Fruit fly (Drosophila melanogaster) whole organism, embryonic: ENCODE measurements around the gene CG34290.

Source experiments
- Atf3 ChIP-seq: fragments of 200-800 bp; sonication (Bioruptor generic); optimal IDR thresholded peaks from 3 replicates; lab custom pipeline; 2016; ENCODE audit warnings: missing biosample characterization, missing genetic modification characterization
- Atf6 ChIP-seq: fragments of 200-800 bp; sonication (Bioruptor generic); IDR thresholded peaks from 2 replicates; pipeline ENCODE4 v1.3.6; 2022; ENCODE audit warnings: missing biosample characterization, missing genetic modification characterization
- Bgb ChIP-seq: fragments of 200-800 bp; sonication (Bioruptor generic); IDR thresholded peaks from 2 replicates; pipeline ENCODE4 v1.3.6; 2022; ENCODE audit warnings: missing biosample characterization, missing genetic modification characterization; ENCODE audit not compliant: partially characterized antibody
- CG11456 ChIP-seq: fragments of 200-800 bp; sonication (Bioruptor generic); IDR thresholded peaks from 3 replicates; pipeline ENCODE4 v1.3.6; 2022; ENCODE audit warnings: missing biosample characterization, missing genetic modification characterization
- CG14441 ChIP-seq: fragments of 200-800 bp; sonication (Bioruptor generic); IDR thresholded peaks from 2 replicates; pipeline ENCODE4 v1.3.6; 2022; ENCODE audit warnings: missing biosample characterization, missing genetic modification characterization
- CG14667 ChIP-seq: fragments of 200-800 bp; sonication (Bioruptor generic); IDR thresholded peaks from 2 replicates; pipeline ENCODE4 v1.3.6; 2022; ENCODE audit warnings: missing biosample characterization, missing genetic modification characterization
- CG14710 ChIP-seq: fragments of 200-800 bp; sonication (Bioruptor generic); optimal IDR thresholded peaks from 3 replicates; lab custom pipeline; 2019; ENCODE audit warnings: missing biosample characterization, mild to moderate bottlenecking, missing genetic modification characterization, moderate library complexity
- CG17186 ChIP-seq: fragments of 200-800 bp; sonication (Bioruptor generic); optimal IDR thresholded peaks from 3 replicates; lab custom pipeline; 2017; ENCODE audit warnings: missing biosample characterization, missing genetic modification reagents, missing genetic modification characterization
- CG17385 ChIP-seq: fragments of 200-800 bp; sonication (Bioruptor generic); optimal IDR thresholded peaks from 3 replicates; lab custom pipeline; 2018; ENCODE audit warnings: missing biosample characterization, mild to moderate bottlenecking, missing genetic modification characterization
- CG3407 ChIP-seq: fragments of 200-800 bp; sonication (Bioruptor generic); optimal IDR thresholded peaks from 2 replicates; lab custom pipeline; 2018; ENCODE audit warnings: missing biosample characterization, mild to moderate bottlenecking, missing genetic modification characterization
- CG4617 ChIP-seq: fragments of 200-800 bp; sonication (Bioruptor generic); optimal IDR thresholded peaks from 3 replicates; lab custom pipeline; 2016; ENCODE audit warnings: missing biosample characterization, missing genetic modification characterization, borderline replicate concordance
- CG6254 ChIP-seq: fragments of 200-800 bp; sonication (Bioruptor generic); optimal IDR thresholded peaks from 3 replicates; lab custom pipeline; 2017; ENCODE audit warnings: mild to moderate bottlenecking, missing biosample characterization, missing genetic modification reagents, missing genetic modification characterization
- CG6689 ChIP-seq: fragments of 200-800 bp; sonication (Bioruptor generic); IDR thresholded peaks from 2 replicates; pipeline ENCODE4 v1.3.6; 2022; ENCODE audit warnings: missing biosample characterization, missing genetic modification characterization
- CG7556 ChIP-seq: fragments of 200-800 bp; sonication (Bioruptor generic); optimal IDR thresholded peaks from 2 replicates; lab custom pipeline; 2017; ENCODE audit warnings: missing biosample characterization, mild to moderate bottlenecking, missing genetic modification characterization
- CG8944 ChIP-seq: fragments of 200-800 bp; sonication (Bioruptor generic); optimal IDR thresholded peaks from 3 replicates; lab custom pipeline; 2016; ENCODE audit warnings: missing biosample characterization, missing genetic modification characterization
- CHES-1-like ChIP-seq: fragments of 200-800 bp; sonication (Bioruptor generic); optimal IDR thresholded peaks from 2 replicates; lab custom pipeline; 2016; ENCODE audit warnings: missing biosample characterization, missing genetic modification characterization
- D19B ChIP-seq: fragments of 200-800 bp; sonication (Bioruptor generic); optimal IDR thresholded peaks from 2 replicates; lab custom pipeline; 2017; ENCODE audit warnings: missing biosample characterization, mild to moderate bottlenecking, missing genetic modification characterization
- Dfd ChIP-seq, 2 experiments: fragments of >200 bp; optimal IDR thresholded peaks; 2 replicates each; lab custom pipeline; 2017; ENCODE audit warnings: missing biosample characterization in 2 of 2, missing genetic modification characterization in 2 of 2
- Doc3 ChIP-seq: fragments of 200-800 bp; sonication (Bioruptor generic); IDR thresholded peaks from 3 replicates; pipeline ENCODE4 v1.3.6; 2022; ENCODE audit warnings: missing biosample characterization, missing genetic modification characterization; ENCODE audit not compliant: partially characterized antibody
- Hr51 ChIP-seq, 2 experiments: fragments of 200-800 bp; sonication (Bioruptor generic); optimal IDR thresholded peaks; 2 replicates in 1 of 2; 3 replicates in 1 of 2; lab custom pipeline; 2016 to 2018; ENCODE audit warnings: missing biosample characterization in 2 of 2, missing genetic modification characterization in 2 of 2, mild to moderate bottlenecking in 1 of 2, moderate library complexity in 1 of 2
- Lhr ChIP-seq: fragments of 200-800 bp; sonication (Bioruptor generic); optimal IDR thresholded peaks from 3 replicates; lab custom pipeline; 2017; ENCODE audit warnings: mild to moderate bottlenecking, missing biosample characterization, missing genetic modification reagents, missing genetic modification characterization
- NK7.1 ChIP-seq: fragments of 200-800 bp; sonication (Bioruptor generic); optimal IDR thresholded peaks from 3 replicates; lab custom pipeline; 2016; ENCODE audit warnings: missing biosample characterization, missing genetic modification characterization
- Nf-YB ChIP-seq: fragments of 200-800 bp; sonication (Bioruptor generic); optimal IDR thresholded peaks from 3 replicates; lab custom pipeline; 2019; ENCODE audit warnings: missing biosample characterization, mild to moderate bottlenecking, missing genetic modification characterization, moderate library complexity
- Oli ChIP-seq: fragments of 200-800 bp; sonication (Bioruptor generic); optimal IDR thresholded peaks from 2 replicates; lab custom pipeline; 2018; ENCODE audit warnings: missing biosample characterization, mild to moderate bottlenecking, missing genetic modification characterization, moderate library complexity
- Sox100B ChIP-seq: fragments of 200-800 bp; sonication (Bioruptor generic); optimal IDR thresholded peaks from 3 replicates; lab custom pipeline; 2018; ENCODE audit warnings: missing biosample characterization, mild to moderate bottlenecking, missing genetic modification characterization
- Sox102F ChIP-seq: fragments of 200-800 bp; sonication (Bioruptor generic); optimal IDR thresholded peaks from 2 replicates; lab custom pipeline; 2018; ENCODE audit warnings: missing biosample characterization, mild to moderate bottlenecking, missing genetic modification characterization, moderate library complexity
- Sry-δ ChIP-seq: fragments of 200-800 bp; sonication (Bioruptor generic); optimal IDR thresholded peaks from 2 replicates; lab custom pipeline; 2016; ENCODE audit warnings: missing biosample characterization, missing genetic modification characterization
- Stat92E ChIP-seq, 3 experiments: fragments of >200 bp in 2 of 3; fragments of 200-800 bp in 1 of 3; sonication (Bioruptor generic) in 1 of 3; optimal IDR thresholded peaks; 2 replicates each; lab custom pipeline; 2017 to 2019; ENCODE audit warnings: missing biosample characterization in 3 of 3, missing genetic modification characterization in 3 of 3, mild to moderate bottlenecking in 1 of 3, moderate library complexity in 1 of 3
- Usf ChIP-seq: fragments of 200-800 bp; sonication (Bioruptor generic); optimal IDR thresholded peaks from 2 replicates; lab custom pipeline; 2017; ENCODE audit warnings: missing genotype, missing biosample characterization, missing genetic modification characterization
- btn ChIP-seq: fragments of 200-800 bp; sonication (Bioruptor generic); optimal IDR thresholded peaks from 2 replicates; lab custom pipeline; 2016; ENCODE audit warnings: missing biosample characterization, missing genetic modification characterization
- caup ChIP-seq: fragments of 200-800 bp; sonication (Bioruptor generic); optimal IDR thresholded peaks from 3 replicates; lab custom pipeline; 2017; ENCODE audit warnings: missing biosample characterization, mild to moderate bottlenecking, missing genetic modification characterization, moderate library complexity; ENCODE audit not compliant: severe bottlenecking
- ci ChIP-seq: fragments of 200-800 bp; sonication (Bioruptor generic); IDR thresholded peaks from 3 replicates; pipeline ENCODE4 v1.3.6; 2022; ENCODE audit warnings: missing biosample characterization, missing genetic modification characterization
- crol ChIP-seq: fragments of 200-800 bp; sonication (Bioruptor generic); IDR thresholded peaks from 2 replicates; pipeline ENCODE4 v1.3.6; 2022; ENCODE audit warnings: missing biosample characterization, missing genetic modification characterization
- da ChIP-seq: fragments of 200-800 bp; sonication (Bioruptor generic); optimal IDR thresholded peaks from 2 replicates; lab custom pipeline; 2016; ENCODE audit warnings: missing biosample characterization, missing genetic modification characterization
- dan ChIP-seq: fragments of 200-800 bp; sonication (Bioruptor generic); IDR thresholded peaks from 2 replicates; pipeline ENCODE4 v1.3.6; 2022; ENCODE audit warnings: missing biosample characterization, missing genetic modification characterization
- dmrt99B ChIP-seq: fragments of 200-800 bp; sonication (Bioruptor generic); optimal IDR thresholded peaks from 2 replicates; lab custom pipeline; 2018; ENCODE audit warnings: missing biosample characterization, mild to moderate bottlenecking, missing genetic modification characterization, moderate library complexity
- eve ChIP-seq, 2 experiments: fragments of >200 bp; optimal IDR thresholded peaks; 2 replicates each; lab custom pipeline; 2017; ENCODE audit warnings: missing biosample characterization in 2 of 2, missing genetic modification characterization in 2 of 2
- ewg ChIP-seq: fragments of 200-800 bp; sonication (Bioruptor generic); optimal IDR thresholded peaks from 3 replicates; lab custom pipeline; 2017; ENCODE audit warnings: mild to moderate bottlenecking, missing biosample characterization, missing genetic modification reagents, missing genetic modification characterization
- insv ChIP-seq, 2 experiments: fragments of 200-800 bp; sonication (Bioruptor generic); optimal IDR thresholded peaks; 3 replicates each; lab custom pipeline; 2016 to 2018; ENCODE audit warnings: missing biosample characterization in 2 of 2, missing genetic modification characterization in 2 of 2
- klu ChIP-seq: fragments of 200-800 bp; sonication (Bioruptor generic); IDR thresholded peaks from 2 replicates; pipeline ENCODE4 v1.3.6; 2022; ENCODE audit warnings: missing biosample characterization, missing genetic modification characterization
- knrl ChIP-seq: fragments of 200-800 bp; sonication (Bioruptor generic); IDR thresholded peaks from 3 replicates; pipeline ENCODE4 v1.3.6; 2022; ENCODE audit warnings: missing biosample characterization, missing genetic modification characterization; ENCODE audit not compliant: partially characterized antibody
- mam ChIP-seq: fragments of 200-800 bp; sonication (Bioruptor generic); optimal IDR thresholded peaks from 3 replicates; lab custom pipeline; 2016; ENCODE audit warnings: missing biosample characterization, missing genetic modification characterization
- run ChIP-seq: fragments of 200-800 bp; sonication (Bioruptor generic); optimal IDR thresholded peaks from 3 replicates; lab custom pipeline; 2018; ENCODE audit warnings: missing biosample characterization, mild to moderate bottlenecking, missing genetic modification characterization
- sc ChIP-seq, 3 experiments: fragments of >200 bp in 2 of 3; fragments of 200-800 bp in 1 of 3; sonication (Bioruptor generic) in 1 of 3; optimal IDR thresholded peaks; 2 replicates in 2 of 3; 3 replicates in 1 of 3; lab custom pipeline; 2017; ENCODE audit warnings: mild to moderate bottlenecking in 1 of 3, missing biosample characterization in 1 of 3, missing genetic modification characterization in 1 of 3, missing genetic modification reagents in 1 of 3
- sim ChIP-seq: fragments of 200-800 bp; sonication (Bioruptor generic); IDR thresholded peaks from 2 replicates; pipeline ENCODE4 v1.3.6; 2022; ENCODE audit warnings: missing biosample characterization, missing genetic modification characterization
- slbo ChIP-seq: fragments of 200-800 bp; sonication (Bioruptor generic); IDR thresholded peaks from 2 replicates; pipeline ENCODE4 v1.3.6; 2022; ENCODE audit warnings: missing biosample characterization, missing genetic modification characterization
- stc ChIP-seq: fragments of 200-800 bp; sonication (Bioruptor generic); IDR thresholded peaks from 2 replicates; pipeline ENCODE4 v1.3.6; 2022; ENCODE audit warnings: missing biosample characterization, missing genetic modification characterization
- trh ChIP-seq: fragments of 200-800 bp; sonication (Bioruptor generic); optimal IDR thresholded peaks from 2 replicates; lab custom pipeline; 2016; ENCODE audit warnings: missing biosample characterization, missing genetic modification characterization
- ttk ChIP-seq: fragments of 200-800 bp; sonication (Bioruptor generic); IDR thresholded peaks from 2 replicates; pipeline ENCODE4 v2.1.2; 2022; ENCODE audit warnings: missing biosample characterization, missing genetic modification characterization

CG34290 gene

dm6 chr3R:24333182-24333808 is 43.7 kb upstream of the CG34290 start, which contains the start of the genes Rrp5 and Dis3 (continued):
- TF ChIP-seq sc (optimal IDR thresholded peaks at IDR 0.05; lab: Kevin White, UChicago) (no peak), sc (GFP tag; optimal IDR thresholded peaks at IDR 0.05; lab: Kevin White, UChicago) (no peak), CG6254 (GFP tag; lab: Kevin White, UChicago) (peak; percentile 98), CG8944 (GFP tag; lab: Kevin White, UChicago) (peak; percentile 22), ci (GFP tag; lab: Robert Waterston, UW) (peak; percentile 72), CHES-1-like (peak; percentile 60), CG14441 (GFP tag; lab: Robert Waterston, UW) (peak; percentile 30; the same call in 1 of the 2 replicates), CG4617 (GFP tag; lab: Kevin White, UChicago) (peak; percentile 96), CG3407 (GFP tag; lab: Kevin White, UChicago) (no peak), insv (GFP tag; optimal IDR thresholded peaks at IDR 0.05; lab: Kevin White, UChicago) (no peak), CG14667 (GFP tag; lab: Robert Waterston, UW) (no peak), Stat92E (GFP tag; optimal IDR thresholded peaks at IDR 0.05; lab: Kevin White, UChicago) (no peak), trh (GFP tag; lab: Kevin White, UChicago) (no peak), mam (peak; percentile 16), Atf6 (GFP tag; lab: Robert Waterston, UW) (no peak), Usf (no peak), crol (GFP tag; lab: Robert Waterston, UW) (no peak), eve (GFP tag; optimal IDR thresholded peaks at IDR 0.05; lab: Kevin White, UChicago) (no peak), dmrt99B (tag; lab: Kevin White, UChicago) (no peak), NK7.1 (GFP tag; lab: Kevin White, UChicago) (no peak), slbo (peak; percentile 80), CG14710 (tag; lab: Kevin White, UChicago) (no peak), Dfd (GFP tag; optimal IDR thresholded peaks at IDR 0.05; lab: Kevin White, UChicago) (no peak), CG17385 (GFP tag; lab: Kevin White, UChicago) (no peak), Hr51 (GFP tag; optimal IDR thresholded peaks at IDR 0.05; lab: Kevin White, UChicago) (peak in 1 of 2 experiments; percentile 22), Lhr (GFP tag; lab: Kevin White, UChicago) (no peak), Sox102F (no peak), klu (GFP tag; lab: Robert Waterston, UW) (no peak), D19B (GFP tag; lab: Kevin White, UChicago) (no peak), CG17186 (peak; percentile 87), ewg (GFP tag; lab: Kevin White, UChicago) (no peak), knrl (GFP tag; lab: Robert Waterston, UW) (peak; percentile 64; the same call in 2 of the 3 replicates), CG6689 (GFP tag; lab: Robert Waterston, UW) (no peak), Oli (tag; lab: Kevin White, UChicago) (no peak), sim (GFP tag; lab: Robert Waterston, UW) (no peak), da (GFP tag; lab: Kevin White, UChicago) (no peak), Doc3 (GFP tag; lab: Robert Waterston, UW) (no peak), Nf-YB (GFP tag; lab: Kevin White, UChicago) (no peak), run (tag; lab: Kevin White, UChicago) (no peak), Bgb (GFP tag; lab: Robert Waterston, UW) (peak; percentile 44; the same call in 1 of the 2 replicates), btn (GFP tag; lab: Kevin White, UChicago) (no peak), dan (GFP tag; lab: Robert Waterston, UW) (no peak), Atf3 (GFP tag; lab: Kevin White, UChicago) (no peak), CG11456 (GFP tag; lab: Robert Waterston, UW) (peak; percentile 74; the same call in 2 of the 3 replicates), Sry-δ (peak; percentile 65), Sox100B (GFP tag; lab: Kevin White, UChicago) (no peak), stc (GFP tag; lab: Robert Waterston, UW) (no peak), caup (GFP tag; lab: Kevin White, UChicago) (no peak), CG7556 (GFP tag; lab: Kevin White, UChicago) (no peak), ttk (GFP tag; lab: Robert Waterston, UW) (peak; percentile 38; the same call in 1 of the 2 replicates)
